ENCODE assay signal across 3 worm cellular contexts in genomic region chrV:14098519-14098918, ce11.
A peak's percentile ranks its signal among the peaks of the same experiment; 100 is the strongest.
TF ChIP-seq lines count a peak whose summit lies in the region.

TSS of gene D1086.2 (minus strand) at chrV:14098668.
TSS of gene D1086.1 (plus strand) at chrV:14098858.

TF ChIP-seq in whole organism, L1 larva, 84 proteins besides CTCF, POLR2A, EP300 and RAD21:
- TF ChIP-seq lin-14 (GFP tag; optimal IDR thresholded peaks at IDR 0.05; lab: Kevin White, UChicago) (peak; percentile 73), nhr-20 (tag; optimal IDR thresholded peaks at IDR 0.05; lab: Kevin White, UChicago) (peak; percentile 30), C16A3.4 (tag; optimal IDR thresholded peaks at IDR 0.05; lab: Kevin White, UChicago) (no peak), nhr-19 (GFP tag; conservative IDR thresholded peaks at IDR 0.05; lab: Robert Waterston, UW) (peak; percentile 35), lin-39 (tag; optimal IDR thresholded peaks at IDR 0.05; lab: Kevin White, UChicago) (peak; percentile 16), nhr-71 (tag; optimal IDR thresholded peaks at IDR 0.05; lab: Kevin White, UChicago) (peak; percentile 60), C04F5.9 (tag; optimal IDR thresholded peaks at IDR 0.05; lab: Kevin White, UChicago) (no peak), rnt-1 (tag; optimal IDR thresholded peaks at IDR 0.05; lab: Kevin White, UChicago) (peak; percentile 21), lsy-2 (tag; optimal IDR thresholded peaks at IDR 0.05; lab: Kevin White, UChicago) (peak in 1 of 2 experiments; percentile 2)

TF ChIP-seq in whole organism, L2 larva, 48 proteins besides CTCF, POLR2A, EP300 and RAD21:
- TF ChIP-seq nhr-129 (tag; optimal IDR thresholded peaks at IDR 0.05; lab: Kevin White, UChicago) = peak; percentile 23
- peak; percentile 53 for TF ChIP-seq F13H6.1 (tag; optimal IDR thresholded peaks at IDR 0.05; lab: Kevin White, UChicago)
- TF ChIP-seq nhr-12 (tag; optimal IDR thresholded peaks at IDR 0.05; lab: Kevin White, UChicago) = no peak

TF ChIP-seq in whole organism, L4 larva, 104 proteins besides CTCF, POLR2A, EP300 and RAD21:
- TF ChIP-seq Y5F2A.4 (GFP tag; optimal IDR thresholded peaks at IDR 0.05; lab: Kevin White, UChicago) (no peak), lin-1 (GFP tag; IDR thresholded peaks at IDR 0.05; lab: Robert Waterston, UW) (no peak), egl-27 (tag; optimal IDR thresholded peaks at IDR 0.05; lab: Kevin White, UChicago) (no peak), aha-1 (tag; lab: Kevin White, UChicago) (peak; percentile 39), lir-3 (tag; optimal IDR thresholded peaks at IDR 0.05; lab: Kevin White, UChicago) (no peak), daf-16 (GFP tag; optimal IDR thresholded peaks at IDR 0.05; lab: Kevin White, UChicago) (peak in 1 of 2 experiments; percentile 94), daf-16 (tag; optimal IDR thresholded peaks at IDR 0.05; lab: Kevin White, UChicago) (no peak), ceh-32 (tag; optimal IDR thresholded peaks at IDR 0.05; lab: Kevin White, UChicago; ENCODE audit: poor library complexity) (no peak), nhr-42 (GFP tag; IDR thresholded peaks at IDR 0.05; lab: Robert Waterston, UW) (no peak), unc-130 (GFP tag; optimal IDR thresholded peaks at IDR 0.05; lab: Kevin White, UChicago) (no peak), mdl-1 (tag; optimal IDR thresholded peaks at IDR 0.05; lab: Kevin White, UChicago) (no peak), Y105C5A.15 (GFP tag; IDR thresholded peaks at IDR 0.05; lab: Robert Waterston, UW) (no peak), skn-1 (tag; optimal IDR thresholded peaks at IDR 0.05; lab: Kevin White, UChicago) (no peak)

Comparison
In these comparisons a context has a peak if more than half of its experiments do, and no peak if none do; other contexts are left out.
1. Of the 29 proteins assayed by ChIP-seq in both whole organism, L4 larva and whole organism, L1 larva: peak only in whole organism, L4 larva: aha-1; only in whole organism, L1 larva: lin-39; in both: none; in neither: 26; mixed calls (peak in some experiments, not most) for 1.